Worm (Caenorhabditis elegans) whole organism, L2 larva: ENCODE data around the gene R07E3.4.

Source experiments
- F13H6.1 ChIP-seq: sonication (generic microtip); optimal IDR thresholded peaks from 2 replicates; lab custom pipeline; 2016; ENCODE audit warnings: missing genetic modification characterization, missing compliant biosample characterization
- ceh-16 ChIP-seq: fragments of 150-350 bp; optimal IDR thresholded peaks from 2 replicates; lab custom pipeline; 2014; ENCODE audit warnings: missing biosample characterization, missing genetic modification characterization
- ceh-82 ChIP-seq: fragments of 150-350 bp; optimal IDR thresholded peaks from 2 replicates; lab custom pipeline; 2014; ENCODE audit warnings: missing biosample characterization, missing genetic modification characterization
- mab-5 ChIP-seq: fragments of 150-350 bp; optimal IDR thresholded peaks from 2 replicates; lab custom pipeline; 2014; ENCODE audit warnings: missing biosample characterization, missing genetic modification characterization
- nhr-25 ChIP-seq: fragments of 150-350 bp; sonication (generic microtip); optimal IDR thresholded peaks from 3 replicates; lab custom pipeline; 2014; ENCODE audit warnings: missing biosample characterization, missing genetic modification characterization
- sma-3 ChIP-seq: sonication (generic microtip); optimal IDR thresholded peaks from 2 replicates; lab custom pipeline; 2016; ENCODE audit warnings: missing genetic modification reagents, missing genetic modification characterization, missing compliant biosample characterization
- unc-55 ChIP-seq: fragments of 150-350 bp; sonication (generic microtip); optimal IDR thresholded peaks from 3 replicates; lab custom pipeline; 2014; ENCODE audit warnings: missing biosample characterization, missing genetic modification reagents, missing genetic modification characterization

The R07E3.4 gene

ce11 chrX:10285634-10286033 lies 47.5 kb downstream of the R07E3.4 start, which contains the start of gene npr-6:
TSS of gene npr-6 (minus strand) at chrX:10285734.
- TF ChIP-seq F13H6.1 (no peak), nhr-25 (tag; lab: Kevin White, UChicago) (no peak), ceh-16 (tag; lab: Kevin White, UChicago) (no peak), mab-5 (tag; lab: Kevin White, UChicago) (no peak), sma-3 (GFP tag; lab: Kevin White, UChicago) (no peak), unc-55 (no peak), ceh-82 (no peak)
